Worm (Caenorhabditis elegans) whole organism, young adult: ENCODE measurements around the gene Y82E9BL.3.

Source experiments
- B0019.2 ChIP-seq: fragments of 200-800 bp; sonication (Bioruptor generic); conservative IDR thresholded peaks from 2 replicates; pipeline ENCODE4 v1.3.6; 2022; ENCODE audit warnings: missing genetic modification reagents, missing genetic modification characterization, missing compliant biosample characterization
- D2030.7 ChIP-seq: fragments of 200-800 bp; sonication (Bioruptor generic); IDR thresholded peaks from 2 replicates; pipeline ENCODE4 v1.3.6; 2022; ENCODE audit warnings: missing genetic modification reagents, missing genetic modification characterization, missing compliant biosample characterization
- F39B2.1 ChIP-seq: fragments of 200-800 bp; sonication (Bioruptor generic); IDR thresholded peaks from 2 replicates; pipeline ENCODE4 v1.3.6; 2022; ENCODE audit warnings: missing genetic modification reagents, missing genetic modification characterization, missing compliant biosample characterization
- F49E8.2 ChIP-seq: sonication (generic microtip); optimal IDR thresholded peaks from 3 replicates; lab custom pipeline; 2017; ENCODE audit warnings: missing genetic modification characterization, mild to moderate bottlenecking, missing compliant biosample characterization, antibody characterized with exemption, moderate library complexity; ENCODE audit not compliant: insufficient read depth
- T07F8.4 ChIP-seq: sonication (generic microtip); optimal IDR thresholded peaks from 2 replicates; lab custom pipeline; 2016; ENCODE audit warnings: mild to moderate bottlenecking, missing genetic modification characterization, moderate library complexity, missing compliant biosample characterization
- Y56A3A.18 ChIP-seq: fragments of 200-800 bp; sonication (Bioruptor generic); IDR thresholded peaks from 2 replicates; pipeline ENCODE4 v1.3.6; 2022; ENCODE audit warnings: missing genetic modification reagents, missing genetic modification characterization, missing compliant biosample characterization
- atf-7 ChIP-seq: sonication (generic microtip); optimal IDR thresholded peaks from 2 replicates; lab custom pipeline; 2017; ENCODE audit warnings: mild to moderate bottlenecking, missing genetic modification characterization, missing compliant biosample characterization
- athp-1 ChIP-seq: sonication (generic microtip); optimal IDR thresholded peaks from 2 replicates; lab custom pipeline; 2017; ENCODE audit warnings: mild to moderate bottlenecking, missing genetic modification characterization, missing compliant biosample characterization
- attf-6 ChIP-seq: fragments of 200-800 bp; sonication (Bioruptor generic); IDR thresholded peaks from 2 replicates; pipeline ENCODE4 v1.3.6; 2022; ENCODE audit warnings: missing genetic modification reagents, missing genetic modification characterization, missing compliant biosample characterization
- bed-1 ChIP-seq: fragments of 200-800 bp; sonication (Bioruptor generic); IDR thresholded peaks from 2 replicates; pipeline ENCODE4 v1.3.6; 2022; ENCODE audit warnings: missing genetic modification reagents, missing genetic modification characterization, missing compliant biosample characterization
- bed-2 ChIP-seq: fragments of 200-800 bp; sonication (Bioruptor generic); IDR thresholded peaks from 2 replicates; pipeline ENCODE4 v1.3.6; 2022; ENCODE audit warnings: missing genetic modification reagents, missing genetic modification characterization, missing compliant biosample characterization
- cebp-1 ChIP-seq, 2 experiments: fragments of 200-800 bp in 1 of 2; sonication (Bioruptor generic) in 1 of 2; sonication (generic microtip) in 1 of 2; IDR thresholded peaks in 1 of 2; optimal IDR thresholded peaks in 1 of 2; 2 replicates each; pipeline versions ENCODE4 v1.3.6 to Lab custom; 2017 to 2022; ENCODE audit warnings: missing compliant biosample characterization in 2 of 2, missing genetic modification characterization in 2 of 2, mild to moderate bottlenecking in 1 of 2, missing genetic modification reagents in 1 of 2, moderate library complexity in 1 of 2
- ceh-79 ChIP-seq: sonication (generic microtip); optimal IDR thresholded peaks from 2 replicates; lab custom pipeline; 2017; ENCODE audit warnings: mild to moderate bottlenecking, missing genetic modification characterization, missing compliant biosample characterization
- ceh-91 ChIP-seq: fragments of 200-800 bp; sonication (Bioruptor generic); IDR thresholded peaks from 2 replicates; pipeline ENCODE4 v1.3.6; 2022; ENCODE audit warnings: missing genetic modification reagents, missing genetic modification characterization, missing compliant biosample characterization
- dox-1 ChIP-seq: fragments of 200-800 bp; sonication (Bioruptor generic); IDR thresholded peaks from 2 replicates; pipeline ENCODE4 v1.3.6; 2022; ENCODE audit warnings: missing genetic modification reagents, missing genetic modification characterization, missing compliant biosample characterization
- dpff-1 ChIP-seq: sonication (generic microtip); optimal IDR thresholded peaks from 2 replicates; lab custom pipeline; 2017; ENCODE audit warnings: mild to moderate bottlenecking, missing genetic modification characterization, missing compliant biosample characterization
- egl-44 ChIP-seq: fragments of 200-800 bp; sonication (Bioruptor generic); IDR thresholded peaks from 2 replicates; pipeline ENCODE4 v1.3.6; 2022; ENCODE audit warnings: missing genetic modification reagents, missing genetic modification characterization, missing compliant biosample characterization
- ets-4 ChIP-seq: fragments of 200-800 bp; sonication (Bioruptor generic); optimal IDR thresholded peaks from 2 replicates; lab custom pipeline; 2018; ENCODE audit warnings: mild to moderate bottlenecking, missing genetic modification characterization, missing compliant biosample characterization
- fkh-3 ChIP-seq: sonication (generic microtip); optimal IDR thresholded peaks from 2 replicates; lab custom pipeline; 2016; ENCODE audit warnings: mild to moderate bottlenecking, missing genetic modification characterization, missing compliant biosample characterization
- hmg-1.2 ChIP-seq: fragments of 200-800 bp; sonication (Bioruptor generic); IDR thresholded peaks from 2 replicates; pipeline ENCODE4 v1.3.6; 2022; ENCODE audit warnings: missing genetic modification reagents, missing genetic modification characterization, missing compliant biosample characterization
- hrde-1 ChIP-seq: sonication (generic microtip); optimal IDR thresholded peaks from 2 replicates; lab custom pipeline; 2016; ENCODE audit warnings: missing genetic modification characterization, mild to moderate bottlenecking, missing compliant biosample characterization, moderate library complexity, missing genotype, missing genetic modification reagents, borderline replicate concordance
- lag-1 ChIP-seq: fragments of 200-800 bp; sonication (Bioruptor generic); IDR thresholded peaks from 2 replicates; pipeline ENCODE4 v1.3.6; 2022; ENCODE audit warnings: missing genetic modification reagents, missing genetic modification characterization, missing compliant biosample characterization
- let-526 ChIP-seq: fragments of 200-800 bp; sonication (Bioruptor generic); IDR thresholded peaks from 2 replicates; pipeline ENCODE4 v1.3.6; 2022; ENCODE audit warnings: missing genetic modification reagents, missing genetic modification characterization, missing compliant biosample characterization
- let-607 ChIP-seq, 2 experiments: fragments of 200-800 bp in 1 of 2; sonication (Bioruptor generic) in 1 of 2; sonication (generic microtip) in 1 of 2; optimal IDR thresholded peaks; 2 replicates each; lab custom pipeline; 2016 to 2018; ENCODE audit warnings: mild to moderate bottlenecking in 2 of 2, missing compliant biosample characterization in 2 of 2, missing genetic modification characterization in 2 of 2, moderate library complexity in 2 of 2, missing genotype in 1 of 2
- lin-35 ChIP-seq, 3 experiments: fragments of 150-350 bp in 2 of 3; sonication (generic microtip) in 1 of 3; optimal IDR thresholded peaks; 2 replicates each; lab custom pipeline; 2014 to 2018; ENCODE audit warnings: missing biosample characterization in 3 of 3, missing genetic modification characterization in 3 of 3, missing genetic modification reagents in 3 of 3
- lin-40 ChIP-seq: sonication (generic microtip); optimal IDR thresholded peaks from 2 replicates; lab custom pipeline; 2016; ENCODE audit warnings: missing genetic modification characterization, mild to moderate bottlenecking, missing compliant biosample characterization, missing genotype, missing genetic modification reagents
- madf-10 ChIP-seq: sonication (generic microtip); optimal IDR thresholded peaks from 2 replicates; lab custom pipeline; 2016; ENCODE audit warnings: mild to moderate bottlenecking, missing genetic modification characterization, missing compliant biosample characterization
- mcd-1 ChIP-seq: fragments of 200-800 bp; sonication (Bioruptor generic); IDR thresholded peaks from 2 replicates; pipeline ENCODE4 v1.3.6; 2022; ENCODE audit warnings: missing genetic modification reagents, missing genetic modification characterization, missing compliant biosample characterization
- nfyb-1 ChIP-seq: fragments of 200-800 bp; sonication (Bioruptor generic); IDR thresholded peaks from 2 replicates; pipeline ENCODE4 v1.3.6; 2022; ENCODE audit warnings: missing genetic modification reagents, missing genetic modification characterization, missing compliant biosample characterization
- nhr-120 ChIP-seq: fragments of 200-800 bp; sonication (Bioruptor generic); IDR thresholded peaks from 2 replicates; pipeline ENCODE4 v1.3.6; 2022; ENCODE audit warnings: missing genetic modification characterization, missing compliant biosample characterization
- nhr-27 ChIP-seq: fragments of 200-800 bp; sonication (Bioruptor generic); optimal IDR thresholded peaks from 2 replicates; lab custom pipeline; 2018; ENCODE audit warnings: mild to moderate bottlenecking, missing genetic modification characterization, moderate library complexity, missing compliant biosample characterization
- nhr-80 ChIP-seq: sonication (generic microtip); optimal IDR thresholded peaks from 2 replicates; lab custom pipeline; 2016; ENCODE audit warnings: missing genetic modification characterization, missing compliant biosample characterization
- rcor-1 ChIP-seq: fragments of 200-800 bp; sonication (Bioruptor generic); IDR thresholded peaks from 2 replicates; pipeline ENCODE4 v1.3.6; 2022; ENCODE audit warnings: missing genetic modification reagents, missing genetic modification characterization, missing compliant biosample characterization
- repo-1 ChIP-seq: sonication (generic microtip); optimal IDR thresholded peaks from 2 replicates; lab custom pipeline; 2017; ENCODE audit warnings: mild to moderate bottlenecking, missing genetic modification characterization, missing compliant biosample characterization
- snpc-1.3 ChIP-seq: sonication (generic microtip); optimal IDR thresholded peaks from 2 replicates; lab custom pipeline; 2017; ENCODE audit warnings: missing genetic modification characterization, mild to moderate bottlenecking, missing compliant biosample characterization, antibody characterized with exemption, moderate library complexity, missing genotype, missing genetic modification reagents; ENCODE audit not compliant: insufficient read depth
- snpc-3.4 ChIP-seq: sonication (generic microtip); optimal IDR thresholded peaks from 2 replicates; lab custom pipeline; 2017; ENCODE audit warnings: missing genetic modification characterization, mild to moderate bottlenecking, missing compliant biosample characterization, antibody characterized with exemption, moderate library complexity, missing genotype, missing genetic modification reagents
- snpc-4 ChIP-seq, 5 experiments: fragments of 150-350 bp in 1 of 5; sonication (generic microtip) in 4 of 5; optimal IDR thresholded peaks; 2 replicates each; lab custom pipeline; 2014 to 2018; ENCODE audit warnings: missing genetic modification characterization in 5 of 5, missing biosample characterization in 3 of 5, antibody characterized with exemption in 2 of 5, mild to moderate bottlenecking in 2 of 5, missing compliant biosample characterization in 2 of 5, missing genotype in 2 of 5, moderate library complexity in 2 of 5, missing genetic modification reagents in 1 of 5
- somi-1 ChIP-seq: fragments of 200-800 bp; sonication (Bioruptor generic); optimal IDR thresholded peaks from 2 replicates; lab custom pipeline; 2018; ENCODE audit warnings: mild to moderate bottlenecking, missing genetic modification characterization, missing compliant biosample characterization
- tbx-9 ChIP-seq: sonication (generic microtip); optimal IDR thresholded peaks from 2 replicates; lab custom pipeline; 2016; ENCODE audit warnings: borderline replicate concordance, missing genetic modification characterization, inconsistent platforms, missing compliant biosample characterization
- tlf-1 ChIP-seq: fragments of 200-800 bp; sonication (Bioruptor generic); optimal IDR thresholded peaks from 2 replicates; lab custom pipeline; 2018; ENCODE audit warnings: mild to moderate bottlenecking, missing genetic modification characterization, missing compliant biosample characterization
- xnd-1 ChIP-seq: sonication (generic microtip); optimal IDR thresholded peaks from 2 replicates; lab custom pipeline; 2016; ENCODE audit warnings: missing genotype, missing genetic modification reagents, missing genetic modification characterization, missing compliant biosample characterization
- ztf-26 ChIP-seq: sonication (generic microtip); optimal IDR thresholded peaks from 2 replicates; lab custom pipeline; 2017; ENCODE audit warnings: missing genetic modification characterization, missing compliant biosample characterization
- ztf-6 ChIP-seq: fragments of 200-800 bp; sonication (Bioruptor generic); IDR thresholded peaks from 2 replicates; pipeline ENCODE4 v1.3.6; 2022; ENCODE audit warnings: missing genetic modification reagents, missing genetic modification characterization, missing compliant biosample characterization

Y82E9BL.3 gene

ce11 chrIII:1323555-1323954, 27.1 kb downstream of the Y82E9BL.3 start:
- no peak for TF ChIP-seq ztf-26 (tag; lab: Kevin White, UChicago)
- TF ChIP-seq repo-1 (tag; lab: Kevin White, UChicago), result no peak
- no peak for TF ChIP-seq nhr-27
- no peak for TF ChIP-seq somi-1 (GFP tag; lab: Kevin White, UChicago)
- TF ChIP-seq nfyb-1 (GFP tag; lab: Robert Waterston, UW), result no peak
- no peak for TF ChIP-seq xnd-1 (tag; lab: Kevin White, UChicago)
- TF ChIP-seq D2030.7, result no peak
- TF ChIP-seq lag-1 (GFP tag; lab: Robert Waterston, UW), result no peak
- TF ChIP-seq athp-1 (tag; lab: Kevin White, UChicago), result no peak
- no peak for TF ChIP-seq tlf-1 (GFP tag; lab: Kevin White, UChicago)
- peak; percentile 35 for TF ChIP-seq atf-7 (tag; lab: Kevin White, UChicago)
- no peak for TF ChIP-seq attf-6 (GFP tag; lab: Robert Waterston, UW)
- peak; percentile 72 for TF ChIP-seq nhr-80 (tag; lab: Kevin White, UChicago)
- no peak for TF ChIP-seq bed-1 (GFP tag; lab: Robert Waterston, UW)
- TF ChIP-seq dpff-1 (tag; lab: Kevin White, UChicago), result no peak
- no peak for TF ChIP-seq ceh-91 (GFP tag; lab: Robert Waterston, UW)
- TF ChIP-seq snpc-3.4 (tag; lab: Kevin White, UChicago), result no peak
- TF ChIP-seq F49E8.2 (tag; lab: Kevin White, UChicago), result no peak
- no peak for TF ChIP-seq egl-44
- no peak for TF ChIP-seq T07F8.4
- TF ChIP-seq lin-35 (GFP tag; optimal IDR thresholded peaks at IDR 0.05; lab: Kevin White, UChicago), result no peak
- TF ChIP-seq nhr-120 (GFP tag; lab: Robert Waterston, UW), result no peak
- TF ChIP-seq hmg-1.2 (GFP tag; lab: Robert Waterston, UW), result no peak
- no peak for TF ChIP-seq snpc-1.3 (tag; lab: Kevin White, UChicago)
- no peak for TF ChIP-seq fkh-3 (tag; lab: Kevin White, UChicago)
- TF ChIP-seq tbx-9 (tag; lab: Kevin White, UChicago), result no peak
- no peak for TF ChIP-seq let-607 (tag; optimal IDR thresholded peaks at IDR 0.05; lab: Kevin White, UChicago)
- TF ChIP-seq snpc-4 (GFP tag; optimal IDR thresholded peaks at IDR 0.05; lab: Kevin White, UChicago), result no peak
- TF ChIP-seq snpc-4 (tag; optimal IDR thresholded peaks at IDR 0.05; lab: Kevin White, UChicago), result no peak
- no peak for TF ChIP-seq F39B2.1 (GFP tag; lab: Robert Waterston, UW)
- no peak for TF ChIP-seq B0019.2 (GFP tag; lab: Robert Waterston, UW)
- no peak for TF ChIP-seq Y56A3A.18 (GFP tag; lab: Robert Waterston, UW)
- no peak for TF ChIP-seq dox-1 (GFP tag; lab: Robert Waterston, UW)
- peak; percentile 17 for TF ChIP-seq ets-4
- no peak for TF ChIP-seq madf-10 (tag; lab: Kevin White, UChicago)
- TF ChIP-seq let-526 (GFP tag; lab: Robert Waterston, UW), result no peak
- peak; percentile 21; the same call in 1 of the 2 replicates for TF ChIP-seq cebp-1 (GFP tag; IDR thresholded peaks at IDR 0.05; lab: Robert Waterston, UW)
- peak; percentile 32 for TF ChIP-seq cebp-1 (tag; optimal IDR thresholded peaks at IDR 0.05; lab: Kevin White, UChicago)

ce11 chrIII:1321561-1321960, 29.1 kb downstream of the Y82E9BL.3 start, which contains the start of gene fbxa-15:
Gene fbxa-15 (minus strand): TSS chrIII:1321661.
- no peak for TF ChIP-seq Y56A3A.18 (GFP tag; lab: Robert Waterston, UW)
- TF ChIP-seq bed-2 (GFP tag; lab: Robert Waterston, UW), result no peak
- TF ChIP-seq ztf-26 (tag; lab: Kevin White, UChicago), result no peak
- TF ChIP-seq ets-4, result no peak
- TF ChIP-seq xnd-1 (tag; lab: Kevin White, UChicago), result no peak
- no peak for TF ChIP-seq ztf-6 (GFP tag; lab: Robert Waterston, UW)
- TF ChIP-seq mcd-1 (GFP tag; lab: Robert Waterston, UW), result no peak
- no peak for TF ChIP-seq ceh-79 (tag; lab: Kevin White, UChicago)
- TF ChIP-seq rcor-1 (GFP tag; lab: Robert Waterston, UW), result no peak
- TF ChIP-seq hrde-1, result no peak
- TF ChIP-seq lin-40 (tag; lab: Kevin White, UChicago), result no peak
- TF ChIP-seq T07F8.4, result no peak
